Fruit fly (Drosophila melanogaster) whole organism, prepupa: ENCODE measurements around the gene CG12470.
A peak's percentile ranks its signal among the peaks of the same experiment; 100 is the strongest.

Experiments used
- Blimp-1 ChIP-seq: fragments of 200-800 bp; sonication (Bioruptor generic); optimal IDR thresholded peaks from 3 replicates; lab custom pipeline; 2017; ENCODE audit warnings: missing biosample characterization, missing genetic modification characterization, mild to moderate bottlenecking, moderate library complexity, missing genetic modification reagents
- CG10669 ChIP-seq: fragments of 200-800 bp; sonication (Bioruptor generic); optimal IDR thresholded peaks from 3 replicates; lab custom pipeline; 2018; ENCODE audit warnings: missing biosample characterization, mild to moderate bottlenecking, missing genetic modification characterization, moderate library complexity
- CG11294 ChIP-seq: fragments of 200-800 bp; sonication (Bioruptor generic); IDR thresholded peaks from 2 replicates; pipeline ENCODE4 v1.3.6; 2022; ENCODE audit warnings: missing biosample characterization, missing genetic modification characterization
- CG11762 ChIP-seq: fragments of 200-800 bp; sonication (Bioruptor generic); optimal IDR thresholded peaks from 3 replicates; lab custom pipeline; 2016; ENCODE audit warnings: missing biosample characterization, missing genetic modification characterization; ENCODE audit not compliant: insufficient read depth
- CG11902 ChIP-seq: fragments of 200-800 bp; sonication (Bioruptor generic); optimal IDR thresholded peaks from 3 replicates; lab custom pipeline; 2016; ENCODE audit warnings: missing biosample characterization, missing genetic modification characterization
- CG15336 ChIP-seq: fragments of 200-800 bp; sonication (Bioruptor generic); IDR thresholded peaks from 2 replicates; pipeline ENCODE4 v1.3.6; 2022; ENCODE audit warnings: missing biosample characterization, missing genetic modification characterization
- CG16779 ChIP-seq: fragments of 200-800 bp; sonication (Bioruptor generic); optimal IDR thresholded peaks from 3 replicates; lab custom pipeline; 2017; ENCODE audit warnings: missing biosample characterization, mild to moderate bottlenecking, missing genetic modification characterization
- CG3032 ChIP-seq: fragments of 200-800 bp; optimal IDR thresholded peaks from 2 replicates; lab custom pipeline; 2019; ENCODE audit warnings: missing biosample characterization, mild to moderate bottlenecking, missing genetic modification characterization, moderate library complexity
- CG32006 ChIP-seq: fragments of 200-800 bp; sonication (Bioruptor generic); optimal IDR thresholded peaks from 3 replicates; lab custom pipeline; 2017; ENCODE audit warnings: missing biosample characterization, mild to moderate bottlenecking, missing genetic modification characterization
- CG34406 ChIP-seq: fragments of 200-800 bp; sonication (Bioruptor generic); optimal IDR thresholded peaks from 3 replicates; lab custom pipeline; 2016; ENCODE audit warnings: missing biosample characterization, missing genetic modification characterization
- CG3919 ChIP-seq: fragments of 200-800 bp; sonication (Bioruptor generic); optimal IDR thresholded peaks from 3 replicates; lab custom pipeline; 2016; ENCODE audit warnings: missing biosample characterization, missing genetic modification characterization
- CG6163 ChIP-seq: fragments of 200-800 bp; sonication (Bioruptor generic); IDR thresholded peaks from 3 replicates; pipeline ENCODE4 v1.3.6; 2022; ENCODE audit warnings: missing biosample characterization, missing genetic modification characterization
- CG6276 ChIP-seq: fragments of 200-800 bp; sonication (Bioruptor generic); optimal IDR thresholded peaks from 2 replicates; lab custom pipeline; 2017; ENCODE audit warnings: missing biosample characterization, mild to moderate bottlenecking, missing genetic modification characterization
- CG6792 ChIP-seq: fragments of 200-800 bp; sonication (Bioruptor generic); optimal IDR thresholded peaks from 3 replicates; lab custom pipeline; 2016; ENCODE audit warnings: missing biosample characterization, missing genetic modification characterization
- CG6854 ChIP-seq: fragments of 200-800 bp; sonication (Bioruptor generic); optimal IDR thresholded peaks from 2 replicates; lab custom pipeline; 2017; ENCODE audit warnings: missing biosample characterization, mild to moderate bottlenecking, missing genetic modification characterization
- CG8119 ChIP-seq: fragments of 200-800 bp; sonication (Bioruptor generic); IDR thresholded peaks from 3 replicates; pipeline ENCODE4 v1.3.6; 2022; ENCODE audit warnings: missing biosample characterization, missing genetic modification characterization
- CG8319 ChIP-seq: fragments of 200-800 bp; sonication (Bioruptor generic); optimal IDR thresholded peaks from 3 replicates; lab custom pipeline; 2016; ENCODE audit warnings: missing biosample characterization, missing genetic modification characterization
- CG8632 ChIP-seq: fragments of 200-800 bp; sonication (Bioruptor generic); optimal IDR thresholded peaks from 3 replicates; lab custom pipeline; 2016; ENCODE audit warnings: missing biosample characterization, missing genetic modification characterization
- CG9139 ChIP-seq: fragments of 200-800 bp; sonication (Bioruptor generic); optimal IDR thresholded peaks from 3 replicates; lab custom pipeline; 2017; ENCODE audit warnings: missing biosample characterization, mild to moderate bottlenecking, missing genetic modification characterization
- Eip75B ChIP-seq: fragments of 200-800 bp; sonication (Bioruptor generic); optimal IDR thresholded peaks from 3 replicates; lab custom pipeline; 2016; ENCODE audit warnings: missing biosample characterization, missing genetic modification characterization
- Eip93F ChIP-seq: fragments of 200-800 bp; sonication (Bioruptor generic); optimal IDR thresholded peaks from 2 replicates; lab custom pipeline; 2016; ENCODE audit warnings: missing biosample characterization, mild to moderate bottlenecking, missing genetic modification characterization
- Ets21C ChIP-seq: fragments of 200-800 bp; sonication (Bioruptor generic); optimal IDR thresholded peaks from 3 replicates; lab custom pipeline; 2016; ENCODE audit warnings: missing biosample characterization, missing genetic modification characterization
- Ets96B ChIP-seq: fragments of 200-800 bp; optimal IDR thresholded peaks from 2 replicates; lab custom pipeline; 2019; ENCODE audit warnings: missing biosample characterization, mild to moderate bottlenecking, missing genetic modification characterization, moderate library complexity
- Hr38 ChIP-seq: sonication (Bioruptor generic); optimal IDR thresholded peaks from 2 replicates; lab custom pipeline; 2016; ENCODE audit warnings: missing biosample characterization, missing genetic modification characterization
- Hr39 ChIP-seq: fragments of 200-800 bp; sonication (Bioruptor generic); optimal IDR thresholded peaks from 2 replicates; lab custom pipeline; 2016; ENCODE audit warnings: missing biosample characterization, missing genetic modification characterization
- Hr4 ChIP-seq: fragments of 200-800 bp; sonication (Bioruptor generic); optimal IDR thresholded peaks from 3 replicates; lab custom pipeline; 2016; ENCODE audit warnings: missing biosample characterization, missing genetic modification characterization
- Lpt ChIP-seq: fragments of 200-800 bp; sonication (Bioruptor generic); optimal IDR thresholded peaks from 3 replicates; lab custom pipeline; 2016; ENCODE audit warnings: missing biosample characterization, missing genetic modification characterization
- Met ChIP-seq: fragments of 200-800 bp; sonication (Bioruptor generic); optimal IDR thresholded peaks from 3 replicates; lab custom pipeline; 2016; ENCODE audit warnings: missing biosample characterization, missing genetic modification characterization
- OdsH ChIP-seq: fragments of 200-800 bp; sonication (Bioruptor generic); optimal IDR thresholded peaks from 3 replicates; lab custom pipeline; 2016; ENCODE audit warnings: missing biosample characterization, missing genetic modification characterization
- Sox102F ChIP-seq: fragments of 200-800 bp; sonication (Bioruptor generic); optimal IDR thresholded peaks from 2 replicates; lab custom pipeline; 2016; ENCODE audit warnings: missing biosample characterization, mild to moderate bottlenecking, missing genetic modification characterization
- Sox14 ChIP-seq: fragments of 200-800 bp; sonication (Bioruptor generic); optimal IDR thresholded peaks from 3 replicates; lab custom pipeline; 2016; ENCODE audit warnings: missing biosample characterization, missing genetic modification characterization
- achi ChIP-seq: fragments of 200-800 bp; sonication (Bioruptor generic); optimal IDR thresholded peaks from 3 replicates; lab custom pipeline; 2016; ENCODE audit warnings: missing biosample characterization, missing genetic modification characterization
- acj6 ChIP-seq: fragments of 200-800 bp; sonication (Bioruptor generic); optimal IDR thresholded peaks from 3 replicates; lab custom pipeline; 2016; ENCODE audit warnings: missing biosample characterization, missing genetic modification characterization
- cyc ChIP-seq: fragments of 200-800 bp; sonication (Bioruptor generic); optimal IDR thresholded peaks from 3 replicates; lab custom pipeline; 2016; ENCODE audit warnings: missing biosample characterization, missing genetic modification characterization
- dac ChIP-seq: fragments of 200-800 bp; sonication (Bioruptor generic); optimal IDR thresholded peaks from 2 replicates; lab custom pipeline; 2017; ENCODE audit warnings: missing biosample characterization, mild to moderate bottlenecking, missing genetic modification characterization
- eg ChIP-seq: fragments of 200-800 bp; sonication (Bioruptor generic); IDR thresholded peaks from 3 replicates; pipeline ENCODE4 v1.3.6; 2022; ENCODE audit warnings: missing biosample characterization, missing genetic modification characterization
- esn ChIP-seq: fragments of 200-800 bp; sonication (Bioruptor generic); optimal IDR thresholded peaks from 2 replicates; lab custom pipeline; 2016; ENCODE audit warnings: missing biosample characterization, mild to moderate bottlenecking, missing genetic modification characterization, moderate library complexity
- fd59A ChIP-seq: fragments of 200-800 bp; sonication (Bioruptor generic); optimal IDR thresholded peaks from 2 replicates; lab custom pipeline; 2017; ENCODE audit warnings: missing biosample characterization, mild to moderate bottlenecking, missing genetic modification characterization, missing genetic modification reagents
- fd85E ChIP-seq: fragments of 200-800 bp; sonication (Bioruptor generic); optimal IDR thresholded peaks from 3 replicates; lab custom pipeline; 2016; ENCODE audit warnings: missing biosample characterization, missing genetic modification characterization
- fkh ChIP-seq: fragments of 200-800 bp; sonication (Bioruptor generic); optimal IDR thresholded peaks from 3 replicates; lab custom pipeline; 2017; ENCODE audit warnings: missing biosample characterization, mild to moderate bottlenecking, missing genetic modification characterization, moderate library complexity
- lz ChIP-seq: fragments of 200-800 bp; sonication (Bioruptor generic); optimal IDR thresholded peaks from 3 replicates; lab custom pipeline; 2016; ENCODE audit warnings: missing biosample characterization, missing genetic modification characterization
- net ChIP-seq: fragments of 200-800 bp; sonication (Bioruptor generic); optimal IDR thresholded peaks from 3 replicates; lab custom pipeline; 2016; ENCODE audit warnings: missing biosample characterization, missing genetic modification characterization
- pdm3 ChIP-seq: fragments of 200-800 bp; sonication (Bioruptor generic); optimal IDR thresholded peaks from 3 replicates; lab custom pipeline; 2016; ENCODE audit warnings: missing biosample characterization, missing genetic modification characterization
- spab ChIP-seq: fragments of 200-800 bp; sonication (Bioruptor generic); optimal IDR thresholded peaks from 2 replicates; lab custom pipeline; 2017; ENCODE audit warnings: missing biosample characterization, mild to moderate bottlenecking, missing genetic modification characterization, missing genetic modification reagents
- ss ChIP-seq, 2 experiments: fragments of 200-800 bp; sonication (Bioruptor generic); optimal IDR thresholded peaks; 2 replicates in 1 of 2; 3 replicates in 1 of 2; lab custom pipeline; 2017 to 2018; ENCODE audit warnings: mild to moderate bottlenecking in 2 of 2, missing biosample characterization in 2 of 2, missing genetic modification characterization in 2 of 2, moderate library complexity in 1 of 2
- svp ChIP-seq: fragments of 200-800 bp; sonication (Bioruptor generic); peaks from one replicate; lab custom pipeline; 2016; ENCODE audit warnings: missing biosample characterization, missing genetic modification characterization
- vri ChIP-seq: fragments of 200-800 bp; sonication (Bioruptor generic); optimal IDR thresholded peaks from 3 replicates; lab custom pipeline; 2016; ENCODE audit warnings: missing biosample characterization, mild to moderate bottlenecking, missing genetic modification characterization

Gene CG12470

DNA sequence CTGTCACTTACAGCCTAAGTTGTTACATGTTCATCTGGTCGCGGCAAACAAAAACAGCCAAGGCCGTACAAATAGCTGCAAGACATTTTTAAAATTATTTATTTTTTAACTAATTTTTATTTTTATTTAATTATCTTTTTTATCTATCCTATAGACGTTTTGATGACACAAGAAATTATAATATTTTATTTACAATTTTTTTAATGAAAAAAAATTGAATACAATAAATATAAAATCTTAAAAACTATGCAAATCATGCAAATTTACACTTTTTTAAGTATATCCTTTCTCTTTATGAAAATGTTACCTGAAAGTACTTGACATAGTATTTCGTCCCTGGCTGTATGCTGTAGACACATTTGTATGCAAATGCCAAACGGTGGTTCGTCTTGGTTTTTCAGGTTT is 30.6 kb downstream of the CG12470 start (continued):
- TF ChIP-seq Sox14 (GFP tag; lab: Kevin White, UChicago) (no peak), achi (GFP tag; lab: Kevin White, UChicago) (peak; percentile 66), svp (GFP tag; lab: Kevin White, UChicago) (peak; percentile 32), Hr38 (GFP tag; lab: Kevin White, UChicago) (no peak), fd59A (no peak), dac (GFP tag; lab: Kevin White, UChicago) (no peak), Ets96B (tag; lab: Kevin White, UChicago) (peak; percentile 63), Ets21C (no peak), ss (GFP tag; optimal IDR thresholded peaks at IDR 0.05; lab: Kevin White, UChicago) (peak; percentile 52 to 68)

- TF ChIP-seq CG8632 (GFP tag; lab: Kevin White, UChicago) (peak; percentile 53), CG6792 (peak; percentile 53), CG3032 (tag; lab: Kevin White, UChicago) (peak; percentile 10), Blimp-1 (GFP tag; lab: Kevin White, UChicago) (no peak), CG10669 (GFP tag; lab: Kevin White, UChicago) (peak; percentile 1), eg (0 out of 3 replicates have a peak, but pooled peaks have one; percentile 24), vri (GFP tag; lab: Kevin White, UChicago) (no peak), Lpt (GFP tag; lab: Kevin White, UChicago) (peak; percentile 6), CG3919 (GFP tag; lab: Kevin White, UChicago) (peak; percentile 66), achi (GFP tag; lab: Kevin White, UChicago) (peak; percentile 48), CG34406 (GFP tag; lab: Kevin White, UChicago) (peak; percentile 31), Sox102F (GFP tag; lab: Kevin White, UChicago) (peak; percentile 17), Eip75B (GFP tag; lab: Kevin White, UChicago) (peak; percentile 54), spab (GFP tag; lab: Kevin White, UChicago) (no peak), CG15336 (peak; percentile 53; the same call in 1 of the 2 replicates), fkh (GFP tag; lab: Kevin White, UChicago) (no peak), CG11902 (GFP tag; lab: Kevin White, UChicago) (peak; percentile 13), Met (GFP tag; lab: Kevin White, UChicago) (peak; percentile 29), acj6 (GFP tag; lab: Kevin White, UChicago) (peak; percentile 47), esn (GFP tag; lab: Kevin White, UChicago) (peak; percentile 31), fd85E (no peak), Eip93F (GFP tag; lab: Kevin White, UChicago) (no peak), CG8319 (GFP tag; lab: Kevin White, UChicago) (peak; percentile 45), cyc (GFP tag; lab: Kevin White, UChicago) (peak; percentile 18), ss (GFP tag; optimal IDR thresholded peaks at IDR 0.05; lab: Kevin White, UChicago) (peak in 1 of 2 experiments; percentile 12), CG9139 (GFP tag; lab: Kevin White, UChicago) (no peak), Ets21C (peak; percentile 8), Hr4 (peak; percentile 47), OdsH (GFP tag; lab: Kevin White, UChicago) (peak; percentile 43), lz (GFP tag; lab: Kevin White, UChicago) (peak; percentile 27), CG6276 (GFP tag; lab: Kevin White, UChicago) (peak; percentile 24), CG11294 (GFP tag; lab: Robert Waterston, UW) (no peak), Hr39 (GFP tag; lab: Kevin White, UChicago) (peak; percentile 17), CG32006 (GFP tag; lab: Kevin White, UChicago) (peak; percentile 38), CG8119 (GFP tag; lab: Robert Waterston, UW) (peak; percentile 49; the same call in 1 of the 3 replicates), CG6163 (peak; percentile 59; the same call in 2 of the 3 replicates), Ets96B (tag; lab: Kevin White, UChicago) (peak; percentile 3), CG11762 (GFP tag; lab: Kevin White, UChicago) (peak; percentile 25), svp (GFP tag; lab: Kevin White, UChicago) (peak; percentile 68), fd59A (no peak), pdm3 (GFP tag; lab: Kevin White, UChicago) (peak; percentile 53), net (GFP tag; lab: Kevin White, UChicago) (peak; percentile 29), Sox14 (GFP tag; lab: Kevin White, UChicago) (peak; percentile 12), CG6854 (GFP tag; lab: Kevin White, UChicago) (no peak), CG16779 (tag; lab: Kevin White, UChicago) (no peak)
Measured at dm6 chrX:339866-340571, 32.5 kb downstream of the CG12470 start.
